Worm (Caenorhabditis elegans) whole organism, late embryonic: ENCODE data around the gene sru-44.

ENCODE experiments used
- F13H6.1 ChIP-seq: sonication (generic microtip); optimal IDR thresholded peaks from 2 replicates; lab custom pipeline; 2016; ENCODE audit warnings: missing genetic modification characterization, missing compliant biosample characterization
- Y22D7AL.16 ChIP-seq: sonication (generic microtip); optimal IDR thresholded peaks from 2 replicates; lab custom pipeline; 2016; ENCODE audit warnings: missing genetic modification characterization, missing compliant biosample characterization
- ceh-19 ChIP-seq: fragments of 200-800 bp; sonication (Bioruptor generic); optimal IDR thresholded peaks from 2 replicates; lab custom pipeline; 2018; ENCODE audit warnings: mild to moderate bottlenecking, missing genetic modification characterization, missing compliant biosample characterization
- dmd-4 ChIP-seq: sonication (generic microtip); optimal IDR thresholded peaks from 2 replicates; lab custom pipeline; 2016; ENCODE audit warnings: borderline replicate concordance, missing genetic modification characterization, missing compliant biosample characterization
- fkh-10 ChIP-seq: fragments of 150-350 bp; optimal IDR thresholded peaks from 2 replicates; lab custom pipeline; 2014; ENCODE audit warnings: missing biosample characterization, missing genetic modification reagents, missing genetic modification characterization
- nfya-1 ChIP-seq: sonication (generic microtip); optimal IDR thresholded peaks from 2 replicates; lab custom pipeline; 2017; ENCODE audit warnings: missing genetic modification characterization, mild to moderate bottlenecking, missing compliant biosample characterization, antibody characterized with exemption, moderate library complexity

- TF ChIP-seq Y22D7AL.16 (tag; lab: Kevin White, UChicago): no peak
- no peak for TF ChIP-seq fkh-10
- no peak for TF ChIP-seq F13H6.1 (tag; lab: Kevin White, UChicago)
- no peak for TF ChIP-seq dmd-4 (tag; lab: Kevin White, UChicago)
- no peak for TF ChIP-seq ceh-19 (GFP tag; lab: Kevin White, UChicago)
- no peak for TF ChIP-seq nfya-1 (tag; lab: Kevin White, UChicago)
These were observed 50.7 kb downstream of the sru-44 start, which contains the start of gene str-55 for ce11 chrV:16417014-16417413.
